Fruit fly (Drosophila melanogaster): Measurements from ENCODE around the gene Kots.

dm6 chr3R:14008854-14009253, 44.9 kb upstream of the Kots start:
- no peak for TF ChIP-seq vfl (GFP tag; optimal IDR thresholded peaks at IDR 0.05)
- TF ChIP-seq fru (optimal IDR thresholded peaks at IDR 0.05) = no peak
- TF ChIP-seq ERR (GFP tag; optimal IDR thresholded peaks at IDR 0.05) = no peak
- no peak for TF ChIP-seq Max (GFP tag; optimal IDR thresholded peaks at IDR 0.05)
- TF ChIP-seq zen2 (GFP tag; IDR thresholded peaks at IDR 0.05; ENCODE audit: partially characterized antibody) = no peak
- TF ChIP-seq CoRest (tag; optimal IDR thresholded peaks at IDR 0.05) = peak; percentile 32
- peak; percentile 40 for TF ChIP-seq chn (GFP tag; optimal IDR thresholded peaks at IDR 0.05)
